Worm (Caenorhabditis elegans) whole organism, early embryonic: Measurements from ENCODE around the gene C14B9.3.

ENCODE experiments used
- F13C5.2 ChIP-seq: sonication (generic microtip); optimal IDR thresholded peaks from 2 replicates; lab custom pipeline; 2017; ENCODE audit warnings: mild to moderate bottlenecking, missing genetic modification characterization, inconsistent platforms, missing compliant biosample characterization
- ama-1 ChIP-seq: fragments of 150-350 bp; optimal IDR thresholded peaks from 2 replicates; lab custom pipeline; 2014
- flt-1 ChIP-seq: fragments of 200-800 bp; sonication (Bioruptor generic); IDR thresholded peaks from 2 replicates; pipeline ENCODE4 v1.3.6; 2022; ENCODE audit warnings: missing genetic modification characterization, missing compliant biosample characterization
- hmbx-1 ChIP-seq: sonication (generic microtip); optimal IDR thresholded peaks from 2 replicates; lab custom pipeline; 2016; ENCODE audit warnings: mild to moderate bottlenecking, missing genetic modification characterization, missing compliant biosample characterization
- tra-4 ChIP-seq: sonication (generic microtip); optimal IDR thresholded peaks from 2 replicates; lab custom pipeline; 2017; ENCODE audit warnings: missing genetic modification characterization, missing compliant biosample characterization

ce11 chrIII:8108490-8108889 is at the start of gene C14B9.3:
- TF ChIP-seq ama-1 (no peak), F13C5.2 (tag; lab: Kevin White, UChicago) (no peak), tra-4 (tag; lab: Kevin White, UChicago) (no peak), flt-1 (GFP tag; lab: Robert Waterston, UW) (no peak), hmbx-1 (no peak)
